Fruit fly (Drosophila melanogaster) whole organism, embryonic: ENCODE measurements around the gene cher.

Source experiments
- Atf6 ChIP-seq: fragments of 200-800 bp; sonication (Bioruptor generic); IDR thresholded peaks from 2 replicates; pipeline ENCODE4 v1.3.6; 2022; ENCODE audit warnings: missing biosample characterization, missing genetic modification characterization
- CG10147 ChIP-seq: fragments of 200-800 bp; sonication (Bioruptor generic); optimal IDR thresholded peaks from 2 replicates; lab custom pipeline; 2019; ENCODE audit warnings: missing biosample characterization, mild to moderate bottlenecking, missing genetic modification characterization, moderate library complexity
- CG10321 ChIP-seq: fragments of 200-800 bp; sonication (Bioruptor generic); IDR thresholded peaks from 2 replicates; pipeline ENCODE4 v1.3.6; 2022; ENCODE audit warnings: missing biosample characterization, missing genetic modification characterization
- CG11456 ChIP-seq: fragments of 200-800 bp; sonication (Bioruptor generic); IDR thresholded peaks from 3 replicates; pipeline ENCODE4 v1.3.6; 2022; ENCODE audit warnings: missing biosample characterization, missing genetic modification characterization
- CG12071 ChIP-seq: fragments of 200-800 bp; sonication (Bioruptor generic); optimal IDR thresholded peaks from 3 replicates; lab custom pipeline; 2018; ENCODE audit warnings: missing biosample characterization, mild to moderate bottlenecking, missing genetic modification characterization
- CG12155 ChIP-seq: fragments of 200-800 bp; sonication (Bioruptor generic); optimal IDR thresholded peaks from 3 replicates; lab custom pipeline; 2016; ENCODE audit warnings: missing biosample characterization, missing genetic modification characterization
- CG12391 ChIP-seq: fragments of 200-800 bp; sonication (Bioruptor generic); optimal IDR thresholded peaks from 3 replicates; lab custom pipeline; 2018; ENCODE audit warnings: missing biosample characterization, mild to moderate bottlenecking, missing genetic modification characterization, moderate library complexity
- CG13424 ChIP-seq: fragments of 200-800 bp; sonication (Bioruptor generic); optimal IDR thresholded peaks from 2 replicates; lab custom pipeline; 2019; ENCODE audit warnings: missing biosample characterization, mild to moderate bottlenecking, missing genetic modification characterization, moderate library complexity
- CG14014 ChIP-seq: fragments of 200-800 bp; sonication (Bioruptor generic); IDR thresholded peaks from 2 replicates; pipeline ENCODE4 v1.3.6; 2022; ENCODE audit warnings: missing biosample characterization, missing genetic modification characterization
- CG14710 ChIP-seq: fragments of 200-800 bp; sonication (Bioruptor generic); optimal IDR thresholded peaks from 3 replicates; lab custom pipeline; 2019; ENCODE audit warnings: missing biosample characterization, mild to moderate bottlenecking, missing genetic modification characterization, moderate library complexity
- CG15696 ChIP-seq: fragments of 200-800 bp; sonication (Bioruptor generic); optimal IDR thresholded peaks from 2 replicates; lab custom pipeline; 2019; ENCODE audit warnings: missing biosample characterization, mild to moderate bottlenecking, missing genetic modification characterization, moderate library complexity
- CG17359 ChIP-seq: fragments of 200-800 bp; sonication (Bioruptor generic); optimal IDR thresholded peaks from 3 replicates; lab custom pipeline; 2018; ENCODE audit warnings: missing biosample characterization, mild to moderate bottlenecking, missing genetic modification characterization, moderate library complexity
- CG2712 ChIP-seq: fragments of 200-800 bp; optimal IDR thresholded peaks from 3 replicates; lab custom pipeline; 2019; ENCODE audit warnings: missing biosample characterization, mild to moderate bottlenecking, missing genetic modification characterization, moderate library complexity
- CG30403 ChIP-seq: fragments of 200-800 bp; sonication (Bioruptor generic); optimal IDR thresholded peaks from 3 replicates; lab custom pipeline; 2016; ENCODE audit warnings: missing biosample characterization, missing genetic modification characterization
- CG30431 ChIP-seq: fragments of 200-800 bp; sonication (Bioruptor generic); optimal IDR thresholded peaks from 2 replicates; lab custom pipeline; 2017; ENCODE audit warnings: missing biosample characterization, missing genetic modification characterization
- CG34422 ChIP-seq: fragments of 200-800 bp; sonication (Bioruptor generic); IDR thresholded peaks from 3 replicates; pipeline ENCODE4 v1.3.6; 2022; ENCODE audit warnings: missing biosample characterization, missing genetic modification characterization
- CG42726 ChIP-seq: fragments of 200-800 bp; sonication (Bioruptor generic); IDR thresholded peaks from 2 replicates; pipeline ENCODE4 v1.3.6; 2022; ENCODE audit warnings: missing biosample characterization, missing genetic modification characterization; ENCODE audit not compliant: partially characterized antibody
- CG8765 ChIP-seq: fragments of 200-800 bp; sonication (Bioruptor generic); IDR thresholded peaks from 2 replicates; pipeline ENCODE4 v1.3.6; 2022; ENCODE audit warnings: missing biosample characterization, missing genetic modification characterization
- CG8924 ChIP-seq: fragments of 200-800 bp; optimal IDR thresholded peaks from 3 replicates; lab custom pipeline; 2019; ENCODE audit warnings: missing biosample characterization, mild to moderate bottlenecking, missing genetic modification characterization, moderate library complexity
- CG9797 ChIP-seq: fragments of 200-800 bp; sonication (Bioruptor generic); optimal IDR thresholded peaks from 3 replicates; lab custom pipeline; 2018; ENCODE audit warnings: missing biosample characterization, mild to moderate bottlenecking, missing genetic modification characterization
- CoRest ChIP-seq: fragments of 200-800 bp; sonication (Bioruptor generic); optimal IDR thresholded peaks from 3 replicates; lab custom pipeline; 2018; ENCODE audit warnings: missing biosample characterization, mild to moderate bottlenecking, missing genetic modification characterization, moderate library complexity
- Dip3 ChIP-seq: fragments of 200-800 bp; sonication (Bioruptor generic); optimal IDR thresholded peaks from 3 replicates; lab custom pipeline; 2016; ENCODE audit warnings: missing biosample characterization, missing genetic modification characterization
- Elba2 ChIP-seq: fragments of 200-800 bp; sonication (Bioruptor generic); optimal IDR thresholded peaks from 3 replicates; lab custom pipeline; 2016; ENCODE audit warnings: missing biosample characterization, missing genetic modification characterization
- Gsc ChIP-seq: fragments of 200-800 bp; sonication (Bioruptor generic); IDR thresholded peaks from 2 replicates; pipeline ENCODE4 v1.3.6; 2022; ENCODE audit warnings: missing biosample characterization, missing genetic modification characterization
- HmgZ ChIP-seq: fragments of 200-800 bp; sonication (Bioruptor generic); optimal IDR thresholded peaks from 2 replicates; lab custom pipeline; 2018; ENCODE audit warnings: missing biosample characterization, mild to moderate bottlenecking, missing genetic modification characterization
- MTF-1 ChIP-seq: fragments of 200-800 bp; sonication (Bioruptor generic); optimal IDR thresholded peaks from 2 replicates; lab custom pipeline; 2018; ENCODE audit warnings: missing biosample characterization, mild to moderate bottlenecking, missing genetic modification characterization, borderline replicate concordance
- Mad ChIP-seq: fragments of 200-800 bp; sonication (Bioruptor generic); optimal IDR thresholded peaks from 2 replicates; lab custom pipeline; 2016; ENCODE audit warnings: missing biosample characterization, missing genetic modification characterization
- Mrtf ChIP-seq: fragments of 200-800 bp; sonication (Bioruptor generic); IDR thresholded peaks from 3 replicates; pipeline ENCODE4 v1.3.6; 2022; ENCODE audit warnings: missing biosample characterization, missing genetic modification characterization
- Myb ChIP-seq: fragments of 200-800 bp; sonication (Bioruptor generic); optimal IDR thresholded peaks from 2 replicates; lab custom pipeline; 2016; ENCODE audit warnings: missing biosample characterization, missing genetic modification characterization
- NC2β ChIP-seq: fragments of 200-800 bp; sonication (Bioruptor generic); optimal IDR thresholded peaks from 2 replicates; lab custom pipeline; 2016; ENCODE audit warnings: missing biosample characterization, missing genetic modification characterization
- Tbp ChIP-seq: fragments of >200 bp; optimal IDR thresholded peaks from 2 replicates; lab custom pipeline; 2018; ENCODE audit warnings: missing biosample characterization, missing genetic modification characterization
- Xbp1 ChIP-seq: fragments of 200-800 bp; sonication (Bioruptor generic); optimal IDR thresholded peaks from 3 replicates; lab custom pipeline; 2016; ENCODE audit warnings: missing biosample characterization, mild to moderate bottlenecking, missing genetic modification characterization
- amos ChIP-seq: fragments of 200-800 bp; sonication (Bioruptor generic); IDR thresholded peaks from 2 replicates; pipeline ENCODE4 v1.3.6; 2022; ENCODE audit warnings: missing biosample characterization, missing genetic modification characterization; ENCODE audit not compliant: partially characterized antibody
- bcd ChIP-seq: fragments of 200-800 bp; sonication (Bioruptor generic); optimal IDR thresholded peaks from 2 replicates; lab custom pipeline; 2017; ENCODE audit warnings: missing biosample characterization, mild to moderate bottlenecking, missing genetic modification characterization
- chn ChIP-seq: fragments of 200-800 bp; sonication (Bioruptor generic); optimal IDR thresholded peaks from 2 replicates; lab custom pipeline; 2016; ENCODE audit warnings: missing biosample characterization, missing genetic modification characterization
- croc ChIP-seq: fragments of 200-800 bp; sonication (Bioruptor generic); conservative IDR thresholded peaks from 3 replicates; pipeline ENCODE4 v1.3.6; 2022; ENCODE audit warnings: missing biosample characterization, missing genetic modification characterization
- dm ChIP-seq: fragments of 200-800 bp; sonication (Bioruptor generic); optimal IDR thresholded peaks from 3 replicates; lab custom pipeline; 2016; ENCODE audit warnings: missing biosample characterization, missing genetic modification characterization
- fru ChIP-seq: fragments of >200 bp; optimal IDR thresholded peaks from 2 replicates; lab custom pipeline; 2017
- gce ChIP-seq: fragments of 200-800 bp; sonication (Bioruptor generic); IDR thresholded peaks from 3 replicates; pipeline ENCODE4 v1.3.6; 2022; ENCODE audit warnings: missing biosample characterization, missing genetic modification characterization
- hth ChIP-seq: fragments of >200 bp; optimal IDR thresholded peaks from 2 replicates; lab custom pipeline; 2017; ENCODE audit warnings: inconsistent platforms
- insv ChIP-seq, 2 experiments: fragments of 200-800 bp; sonication (Bioruptor generic); optimal IDR thresholded peaks; 3 replicates each; lab custom pipeline; 2016 to 2018; ENCODE audit warnings: missing biosample characterization in 2 of 2, missing genetic modification characterization in 2 of 2
- ken ChIP-seq: fragments of 200-800 bp; sonication (Bioruptor generic); IDR thresholded peaks from 3 replicates; pipeline ENCODE4 v1.3.6; 2022; ENCODE audit warnings: missing biosample characterization, missing genetic modification characterization
- kni ChIP-seq: fragments of 200-800 bp; sonication (Bioruptor generic); optimal IDR thresholded peaks from 3 replicates; lab custom pipeline; 2017; ENCODE audit warnings: mild to moderate bottlenecking, missing biosample characterization, missing genetic modification reagents, missing genetic modification characterization
- phol ChIP-seq: fragments of 200-800 bp; sonication (Bioruptor generic); optimal IDR thresholded peaks from 3 replicates; lab custom pipeline; 2018; ENCODE audit warnings: missing biosample characterization, mild to moderate bottlenecking, missing genetic modification characterization, moderate library complexity
- rib ChIP-seq: fragments of 200-800 bp; sonication (Bioruptor generic); IDR thresholded peaks from 2 replicates; pipeline ENCODE4 v1.3.6; 2022; ENCODE audit warnings: missing biosample characterization, missing genetic modification characterization
- row ChIP-seq: fragments of 200-800 bp; sonication (Bioruptor generic); IDR thresholded peaks from 3 replicates; pipeline ENCODE4 v1.3.6; 2022; ENCODE audit warnings: missing biosample characterization, missing genetic modification characterization
- scrt ChIP-seq: fragments of 200-800 bp; sonication (Bioruptor generic); optimal IDR thresholded peaks from 2 replicates; lab custom pipeline; 2018; ENCODE audit warnings: missing biosample characterization, mild to moderate bottlenecking, missing genetic modification characterization, moderate library complexity
- stwl ChIP-seq: fragments of 200-800 bp; sonication (Bioruptor generic); optimal IDR thresholded peaks from 3 replicates; lab custom pipeline; 2018; ENCODE audit warnings: missing biosample characterization, mild to moderate bottlenecking, missing genetic modification characterization, moderate library complexity
- tap ChIP-seq: fragments of 200-800 bp; optimal IDR thresholded peaks from 3 replicates; lab custom pipeline; 2019; ENCODE audit warnings: missing biosample characterization, mild to moderate bottlenecking, missing genetic modification characterization, moderate library complexity
- tin ChIP-seq: fragments of 200-800 bp; sonication (Bioruptor generic); optimal IDR thresholded peaks from 3 replicates; lab custom pipeline; 2016; ENCODE audit warnings: missing biosample characterization, missing genetic modification characterization
- toy ChIP-seq: fragments of 200-800 bp; sonication (Bioruptor generic); IDR thresholded peaks from 2 replicates; pipeline ENCODE4 v1.3.6; 2022; ENCODE audit warnings: missing biosample characterization, missing genetic modification characterization
- ttk ChIP-seq: fragments of 200-800 bp; sonication (Bioruptor generic); IDR thresholded peaks from 2 replicates; pipeline ENCODE4 v2.1.2; 2022; ENCODE audit warnings: missing biosample characterization, missing genetic modification characterization

cher gene

dm6 chr3R:17149080-17149746 is 24.0 kb upstream of the cher start, which contains the start of the genes m-cup and Det (continued):
- TF ChIP-seq Tbp (GFP tag; lab: Kevin White, UChicago) (no peak), CoRest (peak; percentile 45), CG8765 (GFP tag; lab: Robert Waterston, UW) (no peak), CG14710 (peak; percentile 100), CG10321 (GFP tag; lab: Robert Waterston, UW) (no peak), CG12071 (GFP tag; lab: Kevin White, UChicago) (no peak), Atf6 (GFP tag; lab: Robert Waterston, UW) (no peak), Mrtf (GFP tag; lab: Robert Waterston, UW) (no peak), CG17359 (tag; lab: Kevin White, UChicago) (no peak), CG8924 (peak; percentile 9), phol (tag; lab: Kevin White, UChicago) (peak; percentile 61), CG14014 (no peak), CG12391 (peak; percentile 27), row (GFP tag; lab: Robert Waterston, UW) (peak; percentile 51), bcd (GFP tag; lab: Kevin White, UChicago) (no peak), HmgZ (tag; lab: Kevin White, UChicago) (no peak), hth (lab: Kevin White, UChicago) (no peak), CG30403 (peak; percentile 2), CG9797 (GFP tag; lab: Kevin White, UChicago) (peak; percentile 47), Gsc (GFP tag; lab: Robert Waterston, UW) (no peak), ttk (GFP tag; lab: Robert Waterston, UW) (no peak), NC2β (no peak), CG2712 (tag; lab: Kevin White, UChicago) (no peak), tap (tag; lab: Kevin White, UChicago) (no peak), CG13424 (tag; lab: Kevin White, UChicago) (peak; percentile 28), MTF-1 (GFP tag; lab: Kevin White, UChicago) (no peak), croc (GFP tag; lab: Robert Waterston, UW) (no peak), chn (GFP tag; lab: Kevin White, UChicago) (no peak), kni (GFP tag; lab: Kevin White, UChicago) (no peak), Dip3 (GFP tag; lab: Kevin White, UChicago) (no peak), CG11456 (GFP tag; lab: Robert Waterston, UW) (no peak), Myb (GFP tag; lab: Kevin White, UChicago) (peak; percentile 42), CG12155 (GFP tag; lab: Kevin White, UChicago) (no peak), fru (lab: Kevin White, UChicago) (no peak), CG10147 (GFP tag; lab: Kevin White, UChicago) (peak; percentile 10), insv (GFP tag; optimal IDR thresholded peaks at IDR 0.05; lab: Kevin White, UChicago) (no peak), rib (no peak), amos (GFP tag; lab: Robert Waterston, UW) (peak; percentile 69), Elba2 (no peak), dm (GFP tag; lab: Kevin White, UChicago) (no peak), toy (GFP tag; lab: Robert Waterston, UW) (no peak), gce (GFP tag; lab: Robert Waterston, UW) (no peak), ken (GFP tag; lab: Robert Waterston, UW) (no peak), CG30431 (no peak), tin (GFP tag; lab: Kevin White, UChicago) (no peak), stwl (peak; percentile 83), CG34422 (GFP tag; lab: Robert Waterston, UW) (peak; percentile 51; the same call in 1 of the 3 replicates), CG42726 (GFP tag; lab: Robert Waterston, UW) (no peak), Xbp1 (no peak), scrt (GFP tag; lab: Kevin White, UChicago) (no peak), CG15696 (tag; lab: Kevin White, UChicago) (peak; percentile 21), Mad (GFP tag; lab: Kevin White, UChicago) (no peak)
